Worm (Caenorhabditis elegans) whole organism, L4 larva: ENCODE data around the gene T05A7.6.
A peak's percentile ranks its signal among the peaks of the same experiment; 100 is the strongest.

ENCODE experiments used
- F26F4.8 ChIP-seq: fragments of 200-800 bp; sonication (Bioruptor generic); conservative IDR thresholded peaks from 2 replicates; pipeline ENCODE4 v1.3.6; 2022; ENCODE audit warnings: missing genetic modification characterization, missing compliant biosample characterization
- F49E8.2 ChIP-seq: sonication (generic microtip); optimal IDR thresholded peaks from 2 replicates; lab custom pipeline; 2016; ENCODE audit warnings: missing compliant biosample characterization, mild to moderate bottlenecking, missing genetic modification characterization, borderline replicate concordance
- R02D3.7 ChIP-seq: fragments of 150-350 bp; sonication (generic microtip); optimal IDR thresholded peaks from 3 replicates; lab custom pipeline; 2014; ENCODE audit warnings: missing biosample characterization, missing genetic modification characterization
- T20F7.1 ChIP-seq: fragments of 200-800 bp; sonication (Bioruptor generic); optimal IDR thresholded peaks from 2 replicates; lab custom pipeline; 2018; ENCODE audit warnings: mild to moderate bottlenecking, missing genetic modification characterization, missing compliant biosample characterization
- T26A8.4 ChIP-seq: fragments of 200-800 bp; sonication (Bioruptor generic); IDR thresholded peaks from 2 replicates; pipeline ENCODE4 v1.3.6; 2022; ENCODE audit warnings: missing genetic modification characterization, missing compliant biosample characterization
- ZK337.2 ChIP-seq: fragments of 200-800 bp; sonication (Bioruptor generic); IDR thresholded peaks from 2 replicates; pipeline ENCODE4 v1.3.6; 2022; ENCODE audit warnings: missing genetic modification reagents, missing genetic modification characterization, missing compliant biosample characterization
- ZK546.5 ChIP-seq, 2 experiments: sonication (generic microtip); optimal IDR thresholded peaks; 2 replicates each; lab custom pipeline; 2017; ENCODE audit warnings: missing biosample characterization in 2 of 2, missing genetic modification characterization in 2 of 2
- ama-1 ChIP-seq: fragments of 150-350 bp; optimal IDR thresholded peaks from 2 replicates; lab custom pipeline; 2014; ENCODE audit warnings: inconsistent platforms, mixed read lengths
- attf-4 ChIP-seq: sonication (generic microtip); optimal IDR thresholded peaks from 3 replicates; lab custom pipeline; 2017; ENCODE audit warnings: missing biosample characterization, missing genetic modification characterization
- ceh-28 ChIP-seq: fragments of 150-350 bp; optimal IDR thresholded peaks from 2 replicates; lab custom pipeline; 2014; ENCODE audit warnings: missing biosample characterization, missing genetic modification reagents, missing genetic modification characterization
- daf-12 ChIP-seq: fragments of 150-350 bp; optimal IDR thresholded peaks from 2 replicates; lab custom pipeline; 2014; ENCODE audit warnings: missing biosample characterization, missing genetic modification reagents, missing genetic modification characterization
- dmd-6 ChIP-seq: fragments of 200-800 bp; sonication (Bioruptor generic); IDR thresholded peaks from 2 replicates; pipeline ENCODE4 v1.3.6; 2022; ENCODE audit warnings: missing genetic modification reagents, missing genetic modification characterization, missing compliant biosample characterization
- dmd-8 ChIP-seq: fragments of 200-800 bp; sonication (Bioruptor generic); IDR thresholded peaks from 2 replicates; pipeline ENCODE4 v1.3.6; 2022; ENCODE audit warnings: missing genetic modification characterization, missing compliant biosample characterization
- duxl-1 ChIP-seq: sonication (generic microtip); optimal IDR thresholded peaks from 2 replicates; lab custom pipeline; 2016; ENCODE audit warnings: mild to moderate bottlenecking, missing genetic modification characterization, moderate library complexity, missing compliant biosample characterization; ENCODE audit not compliant: poor library complexity
- dve-1 ChIP-seq: sonication (generic microtip); optimal IDR thresholded peaks from 2 replicates; lab custom pipeline; 2017; ENCODE audit warnings: antibody characterized with exemption, mild to moderate bottlenecking, missing genetic modification characterization, missing compliant biosample characterization; ENCODE audit not compliant: insufficient read depth
- hlh-30 ChIP-seq: sonication (generic microtip); optimal IDR thresholded peaks from 2 replicates; lab custom pipeline; 2017; ENCODE audit warnings: antibody characterized with exemption, mild to moderate bottlenecking, missing genetic modification characterization, missing compliant biosample characterization; ENCODE audit not compliant: insufficient read depth
- hmg-1.1 ChIP-seq: fragments of 200-800 bp; sonication (Bioruptor generic); IDR thresholded peaks from 2 replicates; pipeline ENCODE4 v1.3.6; 2022; ENCODE audit warnings: missing genetic modification reagents, missing genetic modification characterization, missing compliant biosample characterization
- lin-38 ChIP-seq: fragments of 200-800 bp; sonication (Bioruptor generic); IDR thresholded peaks from 2 replicates; pipeline ENCODE4 v1.3.6; 2022; ENCODE audit warnings: missing genetic modification reagents, missing genetic modification characterization, missing compliant biosample characterization
- madf-5 ChIP-seq, 2 experiments: fragments of 200-800 bp; sonication (Bioruptor generic); IDR thresholded peaks; 2 replicates each; pipeline ENCODE4 v1.3.6; 2022; ENCODE audit warnings: missing compliant biosample characterization in 2 of 2, missing genetic modification characterization in 2 of 2
- madf-9 ChIP-seq: fragments of 200-800 bp; sonication (Bioruptor generic); conservative IDR thresholded peaks from 2 replicates; pipeline ENCODE4 v1.3.6; 2022; ENCODE audit warnings: missing genetic modification reagents, missing genetic modification characterization, missing compliant biosample characterization
- mdl-1 ChIP-seq, 2 experiments: fragments of 150-350 bp in 1 of 2; sonication (generic microtip) in 1 of 2; optimal IDR thresholded peaks; 2 replicates each; lab custom pipeline; 2014 to 2017; ENCODE audit warnings: missing biosample characterization in 2 of 2, missing genetic modification characterization in 2 of 2
- mep-1 ChIP-seq: fragments of 150-350 bp; sonication (generic microtip); optimal IDR thresholded peaks from 3 replicates; lab custom pipeline; 2014; ENCODE audit warnings: missing biosample characterization, missing genetic modification characterization
- mes-2 ChIP-seq: sonication (generic microtip); optimal IDR thresholded peaks from 2 replicates; lab custom pipeline; 2016; ENCODE audit warnings: missing genotype, mild to moderate bottlenecking, missing genetic modification characterization, missing compliant biosample characterization; ENCODE audit not compliant: poor library complexity, severe bottlenecking
- mxl-3 ChIP-seq: fragments of 200-800 bp; sonication (Bioruptor generic); optimal IDR thresholded peaks from 2 replicates; lab custom pipeline; 2018; ENCODE audit warnings: mild to moderate bottlenecking, missing genetic modification characterization, missing compliant biosample characterization
- nhr-10 ChIP-seq: fragments of 150-350 bp; optimal IDR thresholded peaks from 2 replicates; lab custom pipeline; 2014; ENCODE audit warnings: missing biosample characterization, missing genetic modification characterization
- nhr-237 ChIP-seq: sonication (generic microtip); optimal IDR thresholded peaks from 2 replicates; lab custom pipeline; 2017; ENCODE audit warnings: missing biosample characterization, missing genetic modification characterization
- nhr-25 ChIP-seq: sonication (generic microtip); optimal IDR thresholded peaks from 2 replicates; lab custom pipeline; 2017; ENCODE audit warnings: missing genetic modification characterization, mild to moderate bottlenecking, missing compliant biosample characterization, antibody characterized with exemption, moderate library complexity, borderline replicate concordance; ENCODE audit not compliant: insufficient read depth
- nhr-28 ChIP-seq: fragments of 150-350 bp; optimal IDR thresholded peaks from 2 replicates; lab custom pipeline; 2014; ENCODE audit warnings: missing biosample characterization, missing genetic modification characterization
- nhr-6 ChIP-seq: fragments of 150-350 bp; optimal IDR thresholded peaks from 2 replicates; lab custom pipeline; 2014; ENCODE audit warnings: missing biosample characterization, missing genetic modification characterization
- pha-4 ChIP-seq, 2 experiments: fragments of 150-350 bp in 1 of 2; fragments of 200-800 bp in 1 of 2; sonication (Bioruptor generic) in 1 of 2; IDR thresholded peaks in 1 of 2; optimal IDR thresholded peaks in 1 of 2; 2 replicates each; pipeline versions ENCODE4 v1.3.6 to Lab custom; 2014 to 2022; ENCODE audit warnings: missing genetic modification characterization in 2 of 2, missing genetic modification reagents in 2 of 2, missing biosample characterization in 1 of 2, missing compliant biosample characterization in 1 of 2
- pqm-1 ChIP-seq: sonication (generic microtip); optimal IDR thresholded peaks from 2 replicates; lab custom pipeline; 2017; ENCODE audit warnings: missing biosample characterization, missing genetic modification characterization
- rbr-2 ChIP-seq: sonication (generic microtip); optimal IDR thresholded peaks from 2 replicates; lab custom pipeline; 2016; ENCODE audit warnings: missing genotype, missing genetic modification characterization, missing compliant biosample characterization
- saeg-2 ChIP-seq: fragments of 200-800 bp; sonication (Bioruptor generic); IDR thresholded peaks from 2 replicates; pipeline ENCODE4 v1.3.6; 2022; ENCODE audit warnings: missing genetic modification reagents, missing genetic modification characterization, missing compliant biosample characterization
- sdz-12 ChIP-seq: fragments of 200-800 bp; sonication (Bioruptor generic); optimal IDR thresholded peaks from 2 replicates; lab custom pipeline; 2018; ENCODE audit warnings: mild to moderate bottlenecking, missing genetic modification characterization, missing compliant biosample characterization
- skn-1 ChIP-seq: fragments of 150-350 bp; optimal IDR thresholded peaks from 2 replicates; lab custom pipeline; 2014; ENCODE audit warnings: missing biosample characterization, missing genetic modification characterization
- snpc-4 ChIP-seq: fragments of 150-350 bp; optimal IDR thresholded peaks from 2 replicates; lab custom pipeline; 2014; ENCODE audit warnings: missing biosample characterization, missing genetic modification characterization
- spr-1 ChIP-seq: sonication (generic microtip); optimal IDR thresholded peaks from 2 replicates; lab custom pipeline; 2016; ENCODE audit warnings: mild to moderate bottlenecking, missing genetic modification characterization, missing compliant biosample characterization
- unc-130 ChIP-seq: sonication (generic microtip); optimal IDR thresholded peaks from 2 replicates; lab custom pipeline; 2016; ENCODE audit warnings: missing genetic modification reagents, missing genetic modification characterization, missing compliant biosample characterization

T05A7.6 gene

DNA sequence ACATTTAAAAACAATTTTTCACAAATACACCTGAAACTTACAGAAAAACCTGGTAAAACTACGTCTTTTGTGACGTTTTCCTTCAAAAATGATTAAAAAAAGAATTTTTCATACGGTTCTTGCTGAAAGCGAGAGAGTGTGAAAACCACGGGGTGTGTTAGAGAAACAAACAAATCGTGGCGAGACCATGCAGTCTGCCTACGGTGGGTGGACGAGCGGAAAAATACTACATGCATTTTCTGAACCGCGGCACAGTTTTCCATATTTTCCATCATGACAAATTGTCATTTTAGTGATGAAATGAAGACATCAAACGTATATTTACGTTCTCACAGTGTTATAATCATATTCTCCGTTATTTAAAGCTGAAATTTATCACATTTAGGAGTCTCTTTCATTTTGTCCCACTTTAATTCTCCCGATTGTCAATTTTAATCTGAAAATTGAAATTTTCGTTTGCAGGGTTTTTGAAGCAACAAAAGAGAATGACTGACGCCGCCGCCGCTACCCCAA is 34.8 kb upstream of the T05A7.6 start, which contains the start of the genes F10G7.9 and tsn-1 (continued):
- TF ChIP-seq nhr-28 (tag; lab: Kevin White, UChicago) = peak; percentile 47
- TF ChIP-seq dve-1 (tag; lab: Kevin White, UChicago) = peak; percentile 59
- no peak for TF ChIP-seq F26F4.8
- peak; percentile 11 for TF ChIP-seq duxl-1 (tag; lab: Kevin White, UChicago)
- TF ChIP-seq nhr-6 (tag; lab: Kevin White, UChicago) = peak; percentile 67
- TF ChIP-seq nhr-10 = no peak
- peak; percentile 36 for TF ChIP-seq mxl-3 (GFP tag; lab: Kevin White, UChicago)
- peak; percentile 83 for TF ChIP-seq mes-2 (tag; lab: Kevin White, UChicago)
- no peak for TF ChIP-seq nhr-237
- TF ChIP-seq ZK546.5 (tag; optimal IDR thresholded peaks at IDR 0.05; lab: Kevin White, UChicago) = no peak
- no peak for TF ChIP-seq dmd-8 (GFP tag; lab: Robert Waterston, UW)
- TF ChIP-seq rbr-2 (tag; lab: Kevin White, UChicago) = peak; percentile 0
- peak; percentile 57; the same call in 1 of the 2 replicates for TF ChIP-seq hmg-1.1
- TF ChIP-seq hlh-30 (tag; lab: Kevin White, UChicago) = peak; percentile 73
- TF ChIP-seq ama-1 = no peak

DNA sequence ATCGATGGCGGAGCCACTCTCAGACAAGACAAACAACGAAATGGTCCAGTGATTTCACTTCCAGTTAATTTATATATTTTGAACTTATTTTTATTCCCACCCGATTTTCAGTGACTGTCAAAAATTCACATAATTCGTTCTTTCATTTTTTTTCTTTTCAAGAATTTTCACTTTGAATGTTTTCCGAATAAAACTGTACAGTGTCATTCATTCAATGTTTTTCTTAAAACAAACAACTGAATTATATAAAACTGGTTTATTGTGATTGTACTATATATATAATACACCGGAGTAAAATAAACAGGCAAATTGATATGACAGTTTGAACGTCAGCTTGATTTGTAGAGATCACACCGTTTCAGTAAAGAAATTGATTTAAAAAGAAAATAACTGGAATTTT is 31.4 kb upstream of the T05A7.6 start:
- TF ChIP-seq attf-4 = no peak
- no peak for TF ChIP-seq snpc-4 (tag; lab: Kevin White, UChicago)
- no peak for TF ChIP-seq daf-12 (tag; lab: Kevin White, UChicago)
- TF ChIP-seq madf-9 (GFP tag; lab: Robert Waterston, UW) = no peak
- no peak for TF ChIP-seq spr-1 (tag; lab: Kevin White, UChicago)
- no peak for TF ChIP-seq mdl-1 (tag; optimal IDR thresholded peaks at IDR 0.05; lab: Kevin White, UChicago)
- TF ChIP-seq dmd-6 (GFP tag; lab: Robert Waterston, UW) = no peak
- TF ChIP-seq madf-5 (GFP tag; IDR thresholded peaks at IDR 0.05; lab: Robert Waterston, UW) = no peak
- TF ChIP-seq T20F7.1 = no peak
- TF ChIP-seq ceh-28 = no peak
- no peak for TF ChIP-seq pha-4 (GFP tag; IDR thresholded peaks at IDR 0.05; lab: Robert Waterston, UW)
- no peak for TF ChIP-seq pha-4 (tag; optimal IDR thresholded peaks at IDR 0.05; lab: Kevin White, UChicago)
- TF ChIP-seq skn-1 (tag; lab: Kevin White, UChicago) = no peak
- TF ChIP-seq F49E8.2 (tag; lab: Kevin White, UChicago) = peak; percentile 9
- TF ChIP-seq dmd-8 (GFP tag; lab: Robert Waterston, UW) = no peak
- no peak for TF ChIP-seq mxl-3 (GFP tag; lab: Kevin White, UChicago)
- peak; percentile 7 for TF ChIP-seq unc-130
- TF ChIP-seq T26A8.4 (GFP tag; lab: Robert Waterston, UW) = no peak
- TF ChIP-seq sdz-12 (GFP tag; lab: Kevin White, UChicago) = no peak
- no peak for TF ChIP-seq R02D3.7
- peak; percentile 61 for TF ChIP-seq lin-38
- no peak for TF ChIP-seq saeg-2 (GFP tag; lab: Robert Waterston, UW)
- peak; percentile 7 for TF ChIP-seq mep-1 (tag; lab: Kevin White, UChicago)
- no peak for TF ChIP-seq pqm-1 (tag; lab: Kevin White, UChicago)
- no peak for TF ChIP-seq ZK337.2 (GFP tag; lab: Robert Waterston, UW)
- TF ChIP-seq nhr-25 (tag; lab: Kevin White, UChicago) = no peak
